Worm (Caenorhabditis elegans) whole organism, mixed stage, embryonic: ENCODE results near the gene C45G9.2.

Experiments used
- lin-13 ChIP-seq: fragments of 150-350 bp; optimal IDR thresholded peaks from 2 replicates; lab custom pipeline; 2014; ENCODE audit warnings: missing biosample characterization, missing genetic modification characterization
- sptf-1 ChIP-seq: sonication (generic microtip); optimal IDR thresholded peaks from 2 replicates; lab custom pipeline; 2017; ENCODE audit warnings: mild to moderate bottlenecking, missing genetic modification characterization, moderate library complexity, missing compliant biosample characterization
- unc-39 ChIP-seq: fragments of 150-350 bp; optimal IDR thresholded peaks from 2 replicates; lab custom pipeline; 2014; ENCODE audit warnings: missing biosample characterization, missing genetic modification characterization

DNA sequence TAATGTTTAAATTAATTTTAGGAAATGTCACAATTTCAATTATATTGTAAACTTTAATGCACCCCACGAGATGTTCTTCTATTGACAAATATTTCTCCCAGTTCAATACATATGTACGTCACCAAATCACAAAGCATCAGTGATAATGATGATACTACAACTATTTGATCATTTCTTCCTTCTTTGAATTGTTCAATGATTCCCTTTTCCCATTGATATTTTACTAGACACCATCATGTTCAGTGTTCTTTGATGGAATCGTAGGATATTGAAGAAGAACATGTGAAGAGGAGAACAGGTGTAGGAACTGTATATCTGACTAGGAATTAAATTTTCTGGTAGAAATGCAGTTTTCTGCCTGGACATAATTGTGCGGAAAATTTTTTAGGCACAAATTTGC lies 20.6 kb downstream of the C45G9.2 start:
- no peak for TF ChIP-seq sptf-1 (tag; lab: Kevin White, UChicago)
- TF ChIP-seq unc-39 (tag; lab: Kevin White, UChicago) = no peak
- no peak for TF ChIP-seq lin-13 (tag; lab: Kevin White, UChicago)
